Fruit fly (Drosophila melanogaster): ENCODE data around the gene CG3437.
A peak's percentile ranks its signal among the peaks of the same experiment; 100 is the strongest.

DNA sequence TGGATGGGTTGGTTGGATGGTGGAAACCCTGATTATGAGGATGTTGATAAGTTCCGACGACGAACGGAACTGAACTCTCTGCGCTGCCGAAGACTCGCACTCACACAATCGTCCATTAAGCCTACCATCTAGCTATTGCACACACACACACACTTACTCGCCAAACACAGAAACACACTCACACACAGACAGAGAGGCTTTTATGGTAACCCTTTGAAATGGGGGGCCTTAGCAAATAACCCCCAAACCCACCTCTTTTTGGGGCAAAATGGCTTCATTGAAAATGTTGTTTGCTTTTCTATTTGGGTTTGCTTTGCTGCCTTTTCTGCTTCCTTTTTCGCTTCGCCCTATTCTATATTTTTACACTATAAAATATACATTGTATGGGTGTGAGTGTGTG, 11.6 kb upstream of the CG3437 start:
- no peak for TF ChIP-seq CG1620 (GFP tag; optimal IDR thresholded peaks at IDR 0.05)
- TF ChIP-seq toe (GFP tag; optimal IDR thresholded peaks at IDR 0.05), result no peak
- no peak for TF ChIP-seq Crg-1 (GFP tag; optimal IDR thresholded peaks at IDR 0.05)
- TF ChIP-seq cic (GFP tag; optimal IDR thresholded peaks at IDR 0.05), result peak; percentile 26
- TF ChIP-seq Mnt (GFP tag; optimal IDR thresholded peaks at IDR 0.05), result no peak
- TF ChIP-seq CG7045 (GFP tag; optimal IDR thresholded peaks at IDR 0.05), result no peak

Measured in whole organism, adult.